Fruit fly (Drosophila melanogaster): ENCODE results near the gene CG15743.

Gene CG15743

DNA sequence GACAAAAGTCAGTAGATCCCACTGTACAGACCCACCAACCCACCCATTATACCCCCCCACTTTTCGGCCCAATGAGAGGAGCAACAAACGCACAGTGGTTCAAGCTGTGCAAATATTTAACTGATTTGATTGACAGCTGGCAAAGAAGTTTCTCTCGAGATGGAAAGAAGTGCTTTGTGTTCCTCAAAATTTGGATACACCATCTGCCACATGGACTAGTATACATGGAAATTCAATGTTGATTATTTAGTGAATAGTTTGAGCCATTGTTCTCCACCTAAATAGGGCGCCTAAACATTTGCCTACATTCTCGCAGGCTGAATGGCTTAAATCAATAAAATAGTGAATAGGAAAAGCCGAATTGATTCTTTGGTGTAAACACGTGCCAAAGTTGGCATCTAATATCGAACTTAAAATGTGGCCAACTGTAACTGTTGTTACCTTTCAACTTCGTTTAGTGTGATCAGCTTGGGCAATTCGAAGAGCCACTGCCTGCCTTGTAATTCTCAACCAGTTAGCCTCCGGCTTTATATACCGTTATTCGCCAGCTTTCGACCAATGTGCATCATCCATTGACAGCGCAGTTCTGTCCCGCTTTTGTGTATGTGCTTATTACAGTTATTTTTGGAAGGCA, 4.1 kb upstream of the CG15743 start (continued):
- no peak for TF ChIP-seq CG15269 (tag; optimal IDR thresholded peaks at IDR 0.05)
- no peak for TF ChIP-seq NC2α (GFP tag; optimal IDR thresholded peaks at IDR 0.05)
- no peak for TF ChIP-seq gfzf (GFP tag; optimal IDR thresholded peaks at IDR 0.05)
- TF ChIP-seq CG6654 (GFP tag; optimal IDR thresholded peaks at IDR 0.05) = no peak
- no peak for TF ChIP-seq HLH3B (GFP tag; IDR thresholded peaks at IDR 0.05)
- TF ChIP-seq ttk (GFP tag; IDR thresholded peaks at IDR 0.05) = no peak
- no peak for TF ChIP-seq H2.0 (GFP tag; IDR thresholded peaks at IDR 0.05)
- TF ChIP-seq CG9727 (GFP tag; optimal IDR thresholded peaks at IDR 0.05) = no peak
- peak; percentile 16 for TF ChIP-seq fd64A (GFP tag; optimal IDR thresholded peaks at IDR 0.05)
- no peak for TF ChIP-seq Kr (GFP tag; optimal IDR thresholded peaks at IDR 0.05)
- no peak for TF ChIP-seq CG7786 (GFP tag; optimal IDR thresholded peaks at IDR 0.05)
- TF ChIP-seq CG8089 (GFP tag; optimal IDR thresholded peaks at IDR 0.05) = no peak
- TF ChIP-seq CG7928 (GFP tag; optimal IDR thresholded peaks at IDR 0.05) = no peak
- TF ChIP-seq pan (optimal IDR thresholded peaks at IDR 0.05) = no peak
- no peak for TF ChIP-seq pan (GFP tag; optimal IDR thresholded peaks at IDR 0.05 in 1 of 2, IDR thresholded peaks at IDR 0.05 in 1 of 2)
- no peak for TF ChIP-seq CG4328 (GFP tag; optimal IDR thresholded peaks at IDR 0.05)
- no peak for TF ChIP-seq gro (GFP tag; optimal IDR thresholded peaks at IDR 0.05)
- TF ChIP-seq CG9437 (GFP tag; optimal IDR thresholded peaks at IDR 0.05) = no peak
- TF ChIP-seq fru (optimal IDR thresholded peaks at IDR 0.05) = no peak
- no peak for TF ChIP-seq cato (GFP tag; optimal IDR thresholded peaks at IDR 0.05; ENCODE audit: borderline replicate concordance)
- no peak for TF ChIP-seq CG2199 (GFP tag; IDR thresholded peaks at IDR 0.05)
- TF ChIP-seq HLHmδ (GFP tag; optimal IDR thresholded peaks at IDR 0.05) = no peak
- no peak for TF ChIP-seq Sry-β (GFP tag; optimal IDR thresholded peaks at IDR 0.05)
- no peak for TF ChIP-seq Dek (tag; optimal IDR thresholded peaks at IDR 0.05)
- no peak for TF ChIP-seq CG14441 (GFP tag; IDR thresholded peaks at IDR 0.05)
- no peak for TF ChIP-seq exex (tag; optimal IDR thresholded peaks at IDR 0.05)
- no peak for TF ChIP-seq oc (tag; optimal IDR thresholded peaks at IDR 0.05)
- TF ChIP-seq tin (GFP tag; optimal IDR thresholded peaks at IDR 0.05) = no peak
- TF ChIP-seq zfh2 (GFP tag; optimal IDR thresholded peaks at IDR 0.05) = peak; percentile 1
- TF ChIP-seq CG8478 (optimal IDR thresholded peaks at IDR 0.05) = no peak
- no peak for TF ChIP-seq CG15601 (tag; optimal IDR thresholded peaks at IDR 0.05)
- no peak for TF ChIP-seq CG4424 (GFP tag; optimal IDR thresholded peaks at IDR 0.05)
- TF ChIP-seq ems (GFP tag; optimal IDR thresholded peaks at IDR 0.05) = no peak
- no peak for TF ChIP-seq HHEX (GFP tag; optimal IDR thresholded peaks at IDR 0.05)
- no peak for TF ChIP-seq Ptx1 (GFP tag; IDR thresholded peaks at IDR 0.05)
- TF ChIP-seq corto (GFP tag; optimal IDR thresholded peaks at IDR 0.05) = no peak
- no peak for TF ChIP-seq CG10959 (GFP tag; IDR thresholded peaks at IDR 0.05)
- peak; percentile 4 for TF ChIP-seq CG4707 (GFP tag; optimal IDR thresholded peaks at IDR 0.05)
- no peak for TF ChIP-seq CG11456 (GFP tag; IDR thresholded peaks at IDR 0.05)
- no peak for TF ChIP-seq Antp (GFP tag; optimal IDR thresholded peaks at IDR 0.05)
- TF ChIP-seq ken (GFP tag; IDR thresholded peaks at IDR 0.05) = no peak
- no peak for TF ChIP-seq Nf-YC (tag; optimal IDR thresholded peaks at IDR 0.05)
- TF ChIP-seq Vsx1 (GFP tag; optimal IDR thresholded peaks at IDR 0.05) = no peak
- no peak for TF ChIP-seq Spps (tag; optimal IDR thresholded peaks at IDR 0.05)
- no peak for TF ChIP-seq CG4360 (GFP tag; IDR thresholded peaks at IDR 0.05)
- no peak for TF ChIP-seq inv (GFP tag; IDR thresholded peaks at IDR 0.05; ENCODE audit: partially characterized antibody)
- no peak for TF ChIP-seq CG12236 (GFP tag; optimal IDR thresholded peaks at IDR 0.05)
- no peak for TF ChIP-seq onecut (GFP tag; IDR thresholded peaks at IDR 0.05)
- no peak for TF ChIP-seq Bgb (GFP tag; IDR thresholded peaks at IDR 0.05; ENCODE audit: partially characterized antibody)
- peak in 1 of 2 experiments; percentile 37 for TF ChIP-seq Pdp1 (GFP tag; optimal IDR thresholded peaks at IDR 0.05)
- no peak for TF ChIP-seq unc-4 (GFP tag; IDR thresholded peaks at IDR 0.05; ENCODE audit: partially characterized antibody)
- TF ChIP-seq Nf-YB (GFP tag; optimal IDR thresholded peaks at IDR 0.05) = no peak

All from whole organism, embryonic.